Worm (Caenorhabditis elegans) whole organism, L2 larva: ENCODE measurements around the gene clec-79.

Experiments used
- C34F6.9 ChIP-seq: fragments of 150-350 bp; optimal IDR thresholded peaks from 2 replicates; lab custom pipeline; 2014; ENCODE audit warnings: missing biosample characterization, missing genetic modification characterization
- F13H6.1 ChIP-seq: sonication (generic microtip); optimal IDR thresholded peaks from 2 replicates; lab custom pipeline; 2016; ENCODE audit warnings: missing genetic modification characterization, missing compliant biosample characterization
- Y55F3AM.14 ChIP-seq: fragments of 200-800 bp; sonication (Bioruptor generic); optimal IDR thresholded peaks from 2 replicates; lab custom pipeline; 2018; ENCODE audit warnings: mild to moderate bottlenecking, missing genetic modification characterization, missing compliant biosample characterization
- ZK546.5 ChIP-seq: sonication (generic microtip); optimal IDR thresholded peaks from 2 replicates; lab custom pipeline; 2017; ENCODE audit warnings: missing biosample characterization, missing genetic modification characterization
- ceh-16 ChIP-seq: fragments of 150-350 bp; optimal IDR thresholded peaks from 2 replicates; lab custom pipeline; 2014; ENCODE audit warnings: missing biosample characterization, missing genetic modification characterization
- ceh-82 ChIP-seq: fragments of 150-350 bp; optimal IDR thresholded peaks from 2 replicates; lab custom pipeline; 2014; ENCODE audit warnings: missing biosample characterization, missing genetic modification characterization
- elt-1 ChIP-seq: fragments of 150-350 bp; optimal IDR thresholded peaks from 2 replicates; lab custom pipeline; 2014; ENCODE audit warnings: missing biosample characterization, missing genetic modification characterization
- elt-3 ChIP-seq: sonication (generic microtip); optimal IDR thresholded peaks from 2 replicates; lab custom pipeline; 2017; ENCODE audit warnings: missing biosample characterization, missing genetic modification characterization
- fos-1 ChIP-seq: fragments of 150-350 bp; optimal IDR thresholded peaks from 2 replicates; lab custom pipeline; 2014; ENCODE audit warnings: missing biosample characterization, missing genetic modification characterization
- gmeb-1 ChIP-seq: fragments of 150-350 bp; optimal IDR thresholded peaks from 2 replicates; lab custom pipeline; 2014; ENCODE audit warnings: missing biosample characterization, missing genetic modification characterization
- lin-11 ChIP-seq: fragments of 150-350 bp; sonication (generic microtip); optimal IDR thresholded peaks from 2 replicates; lab custom pipeline; 2014; ENCODE audit warnings: missing biosample characterization, missing genetic modification characterization, inconsistent platforms, mixed read lengths
- lin-13 ChIP-seq: fragments of 150-350 bp; optimal IDR thresholded peaks from 2 replicates; lab custom pipeline; 2014; ENCODE audit warnings: missing biosample characterization, missing genetic modification reagents, missing genetic modification characterization
- lin-39 ChIP-seq: fragments of 150-350 bp; optimal IDR thresholded peaks from 2 replicates; lab custom pipeline; 2014; ENCODE audit warnings: missing biosample characterization, missing genetic modification reagents, missing genetic modification characterization
- lsy-2 ChIP-seq, 2 experiments: fragments of 150-350 bp in 1 of 2; sonication (generic microtip) in 1 of 2; optimal IDR thresholded peaks; 2 replicates each; lab custom pipeline; 2014 to 2017; ENCODE audit warnings: missing biosample characterization in 2 of 2, missing genetic modification characterization in 2 of 2
- mdl-1 ChIP-seq, 2 experiments: fragments of 150-350 bp in 1 of 2; sonication (generic microtip) in 1 of 2; optimal IDR thresholded peaks; 2 replicates each; lab custom pipeline; 2017; ENCODE audit warnings: missing biosample characterization in 2 of 2, missing genetic modification characterization in 2 of 2
- nhr-11 ChIP-seq: fragments of 150-350 bp; optimal IDR thresholded peaks from 2 replicates; lab custom pipeline; 2014; ENCODE audit warnings: missing biosample characterization, missing genetic modification characterization
- nhr-21 ChIP-seq: fragments of 150-350 bp; optimal IDR thresholded peaks from 2 replicates; lab custom pipeline; 2014; ENCODE audit warnings: missing biosample characterization, missing genetic modification characterization
- nhr-23 ChIP-seq: fragments of 150-350 bp; optimal IDR thresholded peaks from 2 replicates; lab custom pipeline; 2014; ENCODE audit warnings: missing biosample characterization, missing genetic modification reagents, missing genetic modification characterization
- nhr-237 ChIP-seq: fragments of 150-350 bp; optimal IDR thresholded peaks from 2 replicates; lab custom pipeline; 2014; ENCODE audit warnings: missing biosample characterization, missing genetic modification characterization
- nhr-6 ChIP-seq: fragments of 150-350 bp; optimal IDR thresholded peaks from 2 replicates; lab custom pipeline; 2014; ENCODE audit warnings: missing biosample characterization, missing genetic modification characterization
- nhr-77 ChIP-seq: fragments of 150-350 bp; optimal IDR thresholded peaks from 2 replicates; lab custom pipeline; 2014; ENCODE audit warnings: missing biosample characterization, missing genetic modification characterization
- peb-1 ChIP-seq: fragments of 150-350 bp; optimal IDR thresholded peaks from 2 replicates; lab custom pipeline; 2014; ENCODE audit warnings: missing biosample characterization, missing genetic modification characterization
- skn-1 ChIP-seq: sonication (generic microtip); optimal IDR thresholded peaks from 2 replicates; lab custom pipeline; 2017; ENCODE audit warnings: missing biosample characterization, missing genetic modification characterization
- sma-3 ChIP-seq: sonication (generic microtip); optimal IDR thresholded peaks from 2 replicates; lab custom pipeline; 2016; ENCODE audit warnings: missing genetic modification reagents, missing genetic modification characterization, missing compliant biosample characterization
- sma-9 ChIP-seq, 2 experiments: fragments of 150-350 bp in 1 of 2; sonication (generic microtip) in 1 of 2; optimal IDR thresholded peaks; 2 replicates each; lab custom pipeline; 2014 to 2016; ENCODE audit warnings: missing genetic modification characterization in 2 of 2, mild to moderate bottlenecking in 1 of 2, missing biosample characterization in 1 of 2, missing compliant biosample characterization in 1 of 2, missing genetic modification reagents in 1 of 2, moderate library complexity in 1 of 2
- snpc-4 ChIP-seq: fragments of 150-350 bp; optimal IDR thresholded peaks from 2 replicates; lab custom pipeline; 2014; ENCODE audit warnings: missing biosample characterization, missing genetic modification characterization
- unc-62 ChIP-seq: fragments of 150-350 bp; optimal IDR thresholded peaks from 2 replicates; lab custom pipeline; 2014; ENCODE audit warnings: missing biosample characterization, missing genetic modification reagents, missing genetic modification characterization
- zag-1 ChIP-seq: fragments of 150-350 bp; optimal IDR thresholded peaks from 2 replicates; lab custom pipeline; 2014; ENCODE audit warnings: missing biosample characterization, missing genetic modification characterization
- ztf-1 ChIP-seq: fragments of 200-800 bp; sonication (Bioruptor generic); conservative IDR thresholded peaks from 2 replicates; pipeline ENCODE4 v1.3.6; 2022; ENCODE audit warnings: missing genetic modification characterization, missing compliant biosample characterization
- ztf-4 ChIP-seq: fragments of 150-350 bp; optimal IDR thresholded peaks from 2 replicates; lab custom pipeline; 2014; ENCODE audit warnings: missing biosample characterization, missing genetic modification characterization

clec-79 gene

ce11 chrIV:3956705-3957104 is 16.4 kb upstream of the clec-79 start, which contains the start of gene clec-74:
clec-74 (plus strand) TSS chrIV:3957005.
- TF ChIP-seq nhr-23 (tag; lab: Kevin White, UChicago) (no peak), nhr-21 (tag; lab: Kevin White, UChicago) (no peak), F13H6.1 (tag; lab: Kevin White, UChicago) (no peak)

ce11 chrIV:3960396-3960795 is 12.8 kb upstream of the clec-79 start, which contains the start of gene clec-75:
clec-75 (plus strand) TSS chrIV:3960734.
- TF ChIP-seq ztf-1 = no peak
- TF ChIP-seq sma-9 (GFP tag; optimal IDR thresholded peaks at IDR 0.05; lab: Kevin White, UChicago) = no peak
- TF ChIP-seq sma-9 (tag; optimal IDR thresholded peaks at IDR 0.05; lab: Kevin White, UChicago) = no peak
- no peak for TF ChIP-seq lsy-2 (tag; optimal IDR thresholded peaks at IDR 0.05; lab: Kevin White, UChicago)
- no peak for TF ChIP-seq nhr-21 (tag; lab: Kevin White, UChicago)
- TF ChIP-seq nhr-6 (tag; lab: Kevin White, UChicago) = no peak
- TF ChIP-seq snpc-4 (tag; lab: Kevin White, UChicago) = no peak
- no peak for TF ChIP-seq F13H6.1 (tag; lab: Kevin White, UChicago)
- no peak for TF ChIP-seq C34F6.9 (tag; lab: Kevin White, UChicago)
- no peak for TF ChIP-seq lin-13 (GFP tag; lab: Kevin White, UChicago)
- TF ChIP-seq elt-3 (tag; lab: Kevin White, UChicago) = no peak
- TF ChIP-seq, all 48 proteins: peak for 0

ce11 chrIV:3962584-3962983 is 10.6 kb upstream of the clec-79 start, which contains the start of gene Y46C8AM.1:
Y46C8AM.1 (plus strand) TSS chrIV:3962884.
- TF ChIP-seq gmeb-1 (tag; lab: Kevin White, UChicago) (no peak), sma-3 (GFP tag; lab: Kevin White, UChicago) (no peak), unc-62 (no peak), sma-9 (GFP tag; optimal IDR thresholded peaks at IDR 0.05; lab: Kevin White, UChicago) (no peak), sma-9 (tag; optimal IDR thresholded peaks at IDR 0.05; lab: Kevin White, UChicago) (no peak), peb-1 (no peak), ceh-16 (tag; lab: Kevin White, UChicago) (no peak), lin-11 (tag; lab: Kevin White, UChicago) (no peak), C34F6.9 (tag; lab: Kevin White, UChicago) (no peak), elt-1 (tag; lab: Kevin White, UChicago) (no peak), nhr-237 (tag; lab: Kevin White, UChicago) (no peak), ztf-4 (tag; lab: Kevin White, UChicago) (no peak)

ce11 chrIV:3963498-3963897 is 9.7 kb upstream of the clec-79 start:
- TF ChIP-seq F13H6.1 (tag; lab: Kevin White, UChicago) (no peak), ztf-4 (tag; lab: Kevin White, UChicago) (no peak), nhr-6 (tag; lab: Kevin White, UChicago) (no peak), skn-1 (tag; lab: Kevin White, UChicago) (no peak), mdl-1 (tag; optimal IDR thresholded peaks at IDR 0.05; lab: Kevin White, UChicago) (no peak), lin-13 (GFP tag; lab: Kevin White, UChicago) (no peak), Y55F3AM.14 (GFP tag; lab: Kevin White, UChicago) (no peak), nhr-77 (tag; lab: Kevin White, UChicago) (no peak), lin-39 (tag; lab: Kevin White, UChicago) (no peak), nhr-237 (tag; lab: Kevin White, UChicago) (no peak), ceh-82 (tag; lab: Kevin White, UChicago) (no peak)

- TF ChIP-seq lin-11 (tag; lab: Kevin White, UChicago) (no peak), F13H6.1 (tag; lab: Kevin White, UChicago) (no peak), elt-1 (tag; lab: Kevin White, UChicago) (no peak), fos-1 (tag; lab: Kevin White, UChicago) (peak; percentile 41), zag-1 (tag; lab: Kevin White, UChicago) (no peak), ZK546.5 (tag; lab: Kevin White, UChicago) (no peak), sma-9 (GFP tag; optimal IDR thresholded peaks at IDR 0.05; lab: Kevin White, UChicago) (peak; percentile 52), sma-9 (tag; optimal IDR thresholded peaks at IDR 0.05; lab: Kevin White, UChicago) (no peak), ceh-82 (tag; lab: Kevin White, UChicago) (no peak), nhr-11 (tag; lab: Kevin White, UChicago) (no peak), Y55F3AM.14 (GFP tag; lab: Kevin White, UChicago) (no peak), nhr-237 (tag; lab: Kevin White, UChicago) (no peak), lin-13 (GFP tag; lab: Kevin White, UChicago) (no peak)
These were observed 8.1 kb upstream of the clec-79 start, which contains the start of gene clec-76 for ce11 chrIV:3965013-3965412. clec-76 (plus strand) TSS chrIV:3965246.
